Worm (Caenorhabditis elegans) whole organism, L4 larva: ENCODE results near the gene ZK1307.7.
A peak's percentile ranks its signal among the peaks of the same experiment; 100 is the strongest.

ENCODE experiments used
- F37D6.2 ChIP-seq: sonication (generic microtip); optimal IDR thresholded peaks from 2 replicates; lab custom pipeline; 2016; ENCODE audit warnings: mild to moderate bottlenecking, missing genetic modification characterization, missing compliant biosample characterization
- F49E8.2 ChIP-seq: sonication (generic microtip); optimal IDR thresholded peaks from 2 replicates; lab custom pipeline; 2016; ENCODE audit warnings: missing compliant biosample characterization, mild to moderate bottlenecking, missing genetic modification characterization, borderline replicate concordance
- T20F7.1 ChIP-seq: fragments of 200-800 bp; sonication (Bioruptor generic); optimal IDR thresholded peaks from 2 replicates; lab custom pipeline; 2018; ENCODE audit warnings: mild to moderate bottlenecking, missing genetic modification characterization, missing compliant biosample characterization
- Y48G9A.11 ChIP-seq: fragments of 200-800 bp; sonication (Bioruptor generic); IDR thresholded peaks from 2 replicates; pipeline ENCODE4 v1.3.6; 2022; ENCODE audit warnings: missing genetic modification reagents, missing genetic modification characterization, missing compliant biosample characterization
- aha-1 ChIP-seq: fragments of 150-350 bp; peaks from one replicate; lab custom pipeline; 2014; ENCODE audit warnings: missing biosample characterization, missing genetic modification characterization
- aly-2 ChIP-seq: sonication (generic microtip); optimal IDR thresholded peaks from 2 replicates; lab custom pipeline; 2018; ENCODE audit warnings: missing biosample characterization, missing genetic modification characterization
- arid-1 ChIP-seq: fragments of 200-800 bp; sonication (Bioruptor generic); conservative IDR thresholded peaks from 2 replicates; pipeline ENCODE4 v1.3.6; 2022; ENCODE audit warnings: missing genetic modification reagents, missing genetic modification characterization, missing compliant biosample characterization
- ceh-28 ChIP-seq: fragments of 150-350 bp; optimal IDR thresholded peaks from 2 replicates; lab custom pipeline; 2014; ENCODE audit warnings: missing biosample characterization, missing genetic modification reagents, missing genetic modification characterization
- ceh-44 ChIP-seq: fragments of 200-800 bp; sonication (Bioruptor generic); IDR thresholded peaks from 2 replicates; pipeline ENCODE4 v1.3.6; 2022; ENCODE audit warnings: missing genetic modification reagents, missing genetic modification characterization, missing compliant biosample characterization
- daf-16 ChIP-seq, 3 experiments: sonication (generic microtip); optimal IDR thresholded peaks; 2 replicates each; lab custom pipeline; 2016 to 2017; ENCODE audit warnings: missing genetic modification characterization in 3 of 3, missing genetic modification reagents in 3 of 3, mild to moderate bottlenecking in 2 of 3, missing compliant biosample characterization in 2 of 3, missing biosample characterization in 1 of 3, moderate library complexity in 1 of 3
- dmd-6 ChIP-seq: fragments of 200-800 bp; sonication (Bioruptor generic); IDR thresholded peaks from 2 replicates; pipeline ENCODE4 v1.3.6; 2022; ENCODE audit warnings: missing genetic modification reagents, missing genetic modification characterization, missing compliant biosample characterization
- dmd-9 ChIP-seq: fragments of 200-800 bp; sonication (Bioruptor generic); IDR thresholded peaks from 2 replicates; pipeline ENCODE4 v1.3.6; 2022; ENCODE audit warnings: missing genetic modification reagents, missing genetic modification characterization, missing compliant biosample characterization
- dve-1 ChIP-seq: sonication (generic microtip); optimal IDR thresholded peaks from 2 replicates; lab custom pipeline; 2017; ENCODE audit warnings: antibody characterized with exemption, mild to moderate bottlenecking, missing genetic modification characterization, missing compliant biosample characterization; ENCODE audit not compliant: insufficient read depth
- egl-43 ChIP-seq: fragments of 200-800 bp; sonication (Bioruptor generic); IDR thresholded peaks from 2 replicates; pipeline ENCODE4 v1.3.6; 2022; ENCODE audit warnings: missing genetic modification reagents, missing genetic modification characterization, missing compliant biosample characterization
- hlh-11 ChIP-seq: fragments of 200-800 bp; sonication (Bioruptor generic); optimal IDR thresholded peaks from 2 replicates; lab custom pipeline; 2018; ENCODE audit warnings: mild to moderate bottlenecking, missing genetic modification characterization, missing compliant biosample characterization
- hlh-30 ChIP-seq: sonication (generic microtip); optimal IDR thresholded peaks from 2 replicates; lab custom pipeline; 2017; ENCODE audit warnings: antibody characterized with exemption, mild to moderate bottlenecking, missing genetic modification characterization, missing compliant biosample characterization; ENCODE audit not compliant: insufficient read depth
- hmg-1.1 ChIP-seq: fragments of 200-800 bp; sonication (Bioruptor generic); IDR thresholded peaks from 2 replicates; pipeline ENCODE4 v1.3.6; 2022; ENCODE audit warnings: missing genetic modification reagents, missing genetic modification characterization, missing compliant biosample characterization
- jun-1 ChIP-seq: fragments of 150-350 bp; optimal IDR thresholded peaks from 2 replicates; lab custom pipeline; 2014; ENCODE audit warnings: missing biosample characterization, missing genetic modification reagents, missing genetic modification characterization
- lim-7 ChIP-seq: fragments of 200-800 bp; sonication (Bioruptor generic); IDR thresholded peaks from 2 replicates; pipeline ENCODE4 v1.3.6; 2022; ENCODE audit warnings: missing genetic modification characterization, missing compliant biosample characterization
- lin-13 ChIP-seq: fragments of 150-350 bp; optimal IDR thresholded peaks from 2 replicates; lab custom pipeline; 2014; ENCODE audit warnings: missing biosample characterization, missing genetic modification reagents, missing genetic modification characterization
- lin-39 ChIP-seq: fragments of 150-350 bp; optimal IDR thresholded peaks from 2 replicates; lab custom pipeline; 2014; ENCODE audit warnings: missing biosample characterization, missing genetic modification reagents, missing genetic modification characterization
- lsy-2 ChIP-seq, 2 experiments: fragments of 150-350 bp in 1 of 2; sonication (generic microtip) in 1 of 2; optimal IDR thresholded peaks; 2 replicates each; lab custom pipeline; 2014 to 2017; ENCODE audit warnings: missing biosample characterization in 2 of 2, missing genetic modification characterization in 2 of 2
- mdl-1 ChIP-seq, 2 experiments: fragments of 150-350 bp in 1 of 2; sonication (generic microtip) in 1 of 2; optimal IDR thresholded peaks; 2 replicates each; lab custom pipeline; 2014 to 2017; ENCODE audit warnings: missing biosample characterization in 2 of 2, missing genetic modification characterization in 2 of 2
- mes-2 ChIP-seq: sonication (generic microtip); optimal IDR thresholded peaks from 2 replicates; lab custom pipeline; 2016; ENCODE audit warnings: missing genotype, mild to moderate bottlenecking, missing genetic modification characterization, missing compliant biosample characterization; ENCODE audit not compliant: poor library complexity, severe bottlenecking
- mxl-3 ChIP-seq: fragments of 200-800 bp; sonication (Bioruptor generic); optimal IDR thresholded peaks from 2 replicates; lab custom pipeline; 2018; ENCODE audit warnings: mild to moderate bottlenecking, missing genetic modification characterization, missing compliant biosample characterization
- nhr-10 ChIP-seq: fragments of 150-350 bp; optimal IDR thresholded peaks from 2 replicates; lab custom pipeline; 2014; ENCODE audit warnings: missing biosample characterization, missing genetic modification characterization
- nhr-102 ChIP-seq: sonication (generic microtip); optimal IDR thresholded peaks from 2 replicates; lab custom pipeline; 2016; ENCODE audit warnings: mild to moderate bottlenecking, missing genetic modification characterization, moderate library complexity, missing compliant biosample characterization
- nhr-237 ChIP-seq: sonication (generic microtip); optimal IDR thresholded peaks from 2 replicates; lab custom pipeline; 2017; ENCODE audit warnings: missing biosample characterization, missing genetic modification characterization
- nhr-28 ChIP-seq: fragments of 150-350 bp; optimal IDR thresholded peaks from 2 replicates; lab custom pipeline; 2014; ENCODE audit warnings: missing biosample characterization, missing genetic modification characterization
- sdz-12 ChIP-seq: fragments of 200-800 bp; sonication (Bioruptor generic); optimal IDR thresholded peaks from 2 replicates; lab custom pipeline; 2018; ENCODE audit warnings: mild to moderate bottlenecking, missing genetic modification characterization, missing compliant biosample characterization
- spr-1 ChIP-seq: sonication (generic microtip); optimal IDR thresholded peaks from 2 replicates; lab custom pipeline; 2016; ENCODE audit warnings: mild to moderate bottlenecking, missing genetic modification characterization, missing compliant biosample characterization
- spr-3 ChIP-seq: fragments of 200-800 bp; sonication (Bioruptor generic); optimal IDR thresholded peaks from 2 replicates; lab custom pipeline; 2018; ENCODE audit warnings: mild to moderate bottlenecking, missing genetic modification characterization, missing compliant biosample characterization
- unc-39 ChIP-seq: sonication (generic microtip); optimal IDR thresholded peaks from 2 replicates; lab custom pipeline; 2017; ENCODE audit warnings: missing biosample characterization, missing genetic modification characterization
- unc-62 ChIP-seq, 3 experiments: fragments of 150-350 bp in 1 of 3; sonication (generic microtip); optimal IDR thresholded peaks in 2 of 3; peaks in 1 of 3; 1 replicate in 1 of 3; 2 replicates in 2 of 3; lab custom pipeline; 2014 to 2017; ENCODE audit warnings: missing biosample characterization in 3 of 3, missing genetic modification characterization in 3 of 3, missing genetic modification reagents in 3 of 3, missing genotype in 1 of 3
- zfp-3 ChIP-seq: fragments of 200-800 bp; sonication (Bioruptor generic); conservative IDR thresholded peaks from 2 replicates; pipeline ENCODE4 v1.3.6; 2022; ENCODE audit warnings: missing genetic modification reagents, missing genetic modification characterization, missing compliant biosample characterization
- ztf-7 ChIP-seq: fragments of 150-350 bp; optimal IDR thresholded peaks from 2 replicates; lab custom pipeline; 2014; ENCODE audit warnings: missing biosample characterization, missing genetic modification characterization

The ZK1307.7 gene

DNA sequence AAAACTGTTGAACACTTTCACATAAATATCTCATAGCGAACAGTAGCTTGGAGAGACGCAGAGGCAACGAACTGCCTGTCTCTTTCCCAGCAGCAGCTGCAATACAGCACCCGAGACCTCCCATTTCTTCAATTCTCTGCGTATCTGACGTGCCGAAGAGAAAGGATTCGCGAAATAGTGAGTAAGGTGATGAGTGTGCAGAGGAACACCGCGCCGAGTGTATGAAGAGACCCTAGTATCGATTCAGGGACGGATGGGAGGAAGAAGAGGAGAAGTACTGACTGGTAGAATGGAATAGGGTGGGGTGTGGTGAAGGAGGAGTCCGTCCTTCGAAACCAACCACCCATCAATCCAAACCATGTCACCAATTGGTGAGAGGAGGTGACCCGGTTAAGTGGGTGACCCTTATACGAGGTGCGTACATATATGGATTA is 9.7 kb downstream of the ZK1307.7 start (continued):
- TF ChIP-seq lin-39 (tag; lab: Kevin White, UChicago) (no peak), spr-3 (GFP tag; lab: Kevin White, UChicago) (no peak), egl-43 (GFP tag; lab: Robert Waterston, UW) (peak; percentile 62), dmd-9 (GFP tag; lab: Robert Waterston, UW) (no peak), lim-7 (GFP tag; lab: Robert Waterston, UW) (peak; percentile 39; the same call in 1 of the 2 replicates), mes-2 (tag; lab: Kevin White, UChicago) (peak; percentile 72), unc-39 (tag; lab: Kevin White, UChicago) (no peak), mdl-1 (tag; optimal IDR thresholded peaks at IDR 0.05; lab: Kevin White, UChicago) (peak in 1 of 2 experiments; percentile 74), nhr-237 (no peak), F37D6.2 (tag; lab: Kevin White, UChicago) (peak; percentile 0), nhr-10 (no peak), unc-62 (GFP tag; optimal IDR thresholded peaks at IDR 0.05 in 1 of 2; lab: Kevin White, UChicago) (peak in 1 of 2 experiments; percentile 99), unc-62 (tag; optimal IDR thresholded peaks at IDR 0.05; lab: Kevin White, UChicago) (no peak), spr-1 (tag; lab: Kevin White, UChicago) (peak; percentile 19), sdz-12 (GFP tag; lab: Kevin White, UChicago) (no peak), arid-1 (GFP tag; lab: Robert Waterston, UW) (no peak)
- TF ChIP-seq, all 104 proteins: peak for 33

- TF ChIP-seq ztf-7 (tag; lab: Kevin White, UChicago) (no peak), lsy-2 (tag; optimal IDR thresholded peaks at IDR 0.05; lab: Kevin White, UChicago) (peak in 1 of 2 experiments; percentile 39), jun-1 (no peak), daf-16 (GFP tag; optimal IDR thresholded peaks at IDR 0.05; lab: Kevin White, UChicago) (no peak), daf-16 (tag; optimal IDR thresholded peaks at IDR 0.05; lab: Kevin White, UChicago) (peak; percentile 33), aly-2 (tag; lab: Kevin White, UChicago) (no peak), aha-1 (tag; lab: Kevin White, UChicago) (no peak), Y48G9A.11 (GFP tag; lab: Robert Waterston, UW) (peak; percentile 8; the same call in 1 of the 2 replicates), ceh-44 (no peak), dmd-6 (peak; percentile 82), nhr-102 (no peak), ceh-28 (tag; lab: Kevin White, UChicago) (peak; percentile 1), hlh-11 (tag; lab: Kevin White, UChicago) (peak; percentile 61), mxl-3 (no peak), T20F7.1 (GFP tag; lab: Kevin White, UChicago) (peak; percentile 7), unc-62 (GFP tag; optimal IDR thresholded peaks at IDR 0.05 in 1 of 2; lab: Kevin White, UChicago) (peak in 1 of 2 experiments; percentile 84), unc-62 (tag; optimal IDR thresholded peaks at IDR 0.05; lab: Kevin White, UChicago) (no peak), F49E8.2 (tag; lab: Kevin White, UChicago) (peak; percentile 3), zfp-3 (GFP tag; lab: Robert Waterston, UW) (peak; percentile 50; the same call in 1 of the 2 replicates), hlh-30 (tag; lab: Kevin White, UChicago) (peak; percentile 92), nhr-28 (tag; lab: Kevin White, UChicago) (peak; percentile 2), dve-1 (tag; lab: Kevin White, UChicago) (peak; percentile 48), hmg-1.1 (GFP tag; lab: Robert Waterston, UW) (peak; percentile 36; the same call in 1 of the 2 replicates), lin-13 (GFP tag; lab: Kevin White, UChicago) (no peak)
- TF ChIP-seq, all 104 proteins: peak for 14
These were observed 10.8 kb downstream of the ZK1307.7 start, which contains the start of gene sqv-8 for ce11 chrII:9646928-9647838. Gene sqv-8, plus strand, starts transcription at chrII:9646978.
